Fruit fly (Drosophila melanogaster): ENCODE measurements around the gene TTLL6B.

dm6 chr3R:27218288-27218687 lies 32.5 kb downstream of the TTLL6B start:
- TF ChIP-seq psq (optimal IDR thresholded peaks at IDR 0.05) (no peak), Sin3A (optimal IDR thresholded peaks at IDR 0.05) (no peak), h (optimal IDR thresholded peaks at IDR 0.05) (no peak), Myc (optimal IDR thresholded peaks at IDR 0.05) (no peak), ttk (optimal IDR thresholded peaks at IDR 0.05) (no peak), insv (optimal IDR thresholded peaks at IDR 0.05) (no peak)
